Worm (Caenorhabditis elegans): Measurements from ENCODE around the gene ZK632.2.

DNA sequence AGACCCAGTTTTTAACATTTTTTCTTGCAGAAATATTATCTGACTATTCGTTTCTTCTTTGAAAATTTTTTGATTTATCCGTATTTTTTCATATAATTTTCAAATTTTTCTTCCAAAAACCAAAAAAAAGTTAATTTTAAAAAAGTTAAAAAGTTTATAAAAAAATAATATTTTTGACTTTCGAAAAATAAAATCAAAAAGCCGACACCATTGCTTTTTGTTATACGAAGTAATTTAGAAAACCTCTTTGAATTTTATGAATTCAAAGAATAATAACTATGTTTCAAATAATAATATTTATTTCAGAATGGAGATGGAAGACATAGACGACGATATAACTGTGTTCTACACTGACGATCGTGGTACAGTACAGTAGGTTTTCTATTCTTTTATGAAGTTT lies 36.0 kb downstream of the ZK632.2 start, which contains the start of gene K11H3.8:
- TF ChIP-seq flt-1 (GFP tag; IDR thresholded peaks at IDR 0.05), result no peak
- no peak for TF ChIP-seq tab-1 (GFP tag; IDR thresholded peaks at IDR 0.05)
- TF ChIP-seq med-1 (GFP tag; optimal IDR thresholded peaks at IDR 0.05; ENCODE audit: insufficient read depth), result no peak

Data from whole organism, midembryonic.